Worm (Caenorhabditis elegans) whole organism, mixed stage, embryonic: ENCODE measurements around the gene sqst-1.

ENCODE experiments used
- M03D4.4 ChIP-seq: sonication (generic microtip); optimal IDR thresholded peaks from 2 replicates; lab custom pipeline; 2017; ENCODE audit warnings: mild to moderate bottlenecking, missing genetic modification characterization, missing compliant biosample characterization
- bed-3 ChIP-seq: fragments of 200-800 bp; sonication (Bioruptor generic); optimal IDR thresholded peaks from 3 replicates; lab custom pipeline; 2018; ENCODE audit warnings: mild to moderate bottlenecking, missing genetic modification characterization, moderate library complexity, missing compliant biosample characterization
- blmp-1 ChIP-seq: fragments of 150-350 bp; optimal IDR thresholded peaks from 2 replicates; lab custom pipeline; 2014; ENCODE audit warnings: missing biosample characterization, missing genetic modification characterization
- ceh-39 ChIP-seq: fragments of 150-350 bp; optimal IDR thresholded peaks from 2 replicates; lab custom pipeline; 2014; ENCODE audit warnings: missing biosample characterization, missing genetic modification characterization
- ceh-43 ChIP-seq: fragments of 200-800 bp; sonication (Bioruptor generic); optimal IDR thresholded peaks from 2 replicates; lab custom pipeline; 2018; ENCODE audit warnings: mild to moderate bottlenecking, missing genetic modification characterization, moderate library complexity, missing compliant biosample characterization
- ceh-83 ChIP-seq: fragments of 200-800 bp; sonication (Bioruptor generic); optimal IDR thresholded peaks from 2 replicates; lab custom pipeline; 2018; ENCODE audit warnings: mild to moderate bottlenecking, missing genetic modification characterization, missing compliant biosample characterization
- ces-1 ChIP-seq: fragments of 150-350 bp; optimal IDR thresholded peaks from 2 replicates; lab custom pipeline; 2014; ENCODE audit warnings: missing biosample characterization, missing genetic modification reagents, missing genetic modification characterization
- cnd-1 ChIP-seq: fragments of 200-800 bp; sonication (Bioruptor generic); optimal IDR thresholded peaks from 2 replicates; lab custom pipeline; 2018; ENCODE audit warnings: mild to moderate bottlenecking, missing genetic modification characterization, missing compliant biosample characterization
- drap-1 ChIP-seq: fragments of 200-800 bp; sonication (Bioruptor generic); optimal IDR thresholded peaks from 3 replicates; lab custom pipeline; 2018; ENCODE audit warnings: mild to moderate bottlenecking, missing genetic modification characterization, missing compliant biosample characterization
- elt-1 ChIP-seq: sonication (generic microtip); optimal IDR thresholded peaks from 2 replicates; lab custom pipeline; 2017; ENCODE audit warnings: missing genetic modification characterization, mild to moderate bottlenecking, missing compliant biosample characterization, antibody characterized with exemption, moderate library complexity, borderline replicate concordance; ENCODE audit not compliant: insufficient read depth
- elt-3 ChIP-seq: fragments of 150-350 bp; optimal IDR thresholded peaks from 2 replicates; lab custom pipeline; 2014; ENCODE audit warnings: missing biosample characterization, missing genetic modification characterization
- ham-2 ChIP-seq: fragments of 200-800 bp; sonication (Bioruptor generic); optimal IDR thresholded peaks from 2 replicates; lab custom pipeline; 2018; ENCODE audit warnings: mild to moderate bottlenecking, missing genetic modification characterization, missing compliant biosample characterization
- hlh-1 ChIP-seq: fragments of 150-350 bp; optimal IDR thresholded peaks from 2 replicates; lab custom pipeline; 2014; ENCODE audit warnings: missing biosample characterization, missing genetic modification reagents, missing genetic modification characterization
- lin-13 ChIP-seq: fragments of 150-350 bp; optimal IDR thresholded peaks from 2 replicates; lab custom pipeline; 2014; ENCODE audit warnings: missing biosample characterization, missing genetic modification characterization
- lin-32 ChIP-seq: fragments of 200-800 bp; sonication (Bioruptor generic); optimal IDR thresholded peaks from 2 replicates; lab custom pipeline; 2018; ENCODE audit warnings: mild to moderate bottlenecking, missing genetic modification characterization, missing compliant biosample characterization
- lsy-2 ChIP-seq: fragments of 150-350 bp; optimal IDR thresholded peaks from 2 replicates; lab custom pipeline; 2014; ENCODE audit warnings: missing biosample characterization, missing genetic modification characterization
- mab-5 ChIP-seq: fragments of 150-350 bp; optimal IDR thresholded peaks from 2 replicates; lab custom pipeline; 2014; ENCODE audit warnings: missing biosample characterization, missing genetic modification characterization
- mep-1 ChIP-seq: fragments of 150-350 bp; optimal IDR thresholded peaks from 2 replicates; lab custom pipeline; 2017; ENCODE audit warnings: missing biosample characterization, missing genetic modification reagents, missing genetic modification characterization, inconsistent platforms
- mls-2 ChIP-seq: sonication (generic microtip); optimal IDR thresholded peaks from 2 replicates; lab custom pipeline; 2016; ENCODE audit warnings: mild to moderate bottlenecking, missing genetic modification characterization, moderate library complexity, missing compliant biosample characterization
- nhr-12 ChIP-seq: fragments of 150-350 bp; optimal IDR thresholded peaks from 2 replicates; lab custom pipeline; 2014; ENCODE audit warnings: missing biosample characterization, missing genetic modification characterization
- nhr-2 ChIP-seq: fragments of 150-350 bp; optimal IDR thresholded peaks from 2 replicates; lab custom pipeline; 2014; ENCODE audit warnings: missing biosample characterization, missing genetic modification characterization
- nhr-237 ChIP-seq: fragments of 150-350 bp; optimal IDR thresholded peaks from 2 replicates; lab custom pipeline; 2014; ENCODE audit warnings: missing biosample characterization, missing genetic modification characterization
- nhr-28 ChIP-seq: fragments of 150-350 bp; optimal IDR thresholded peaks from 2 replicates; lab custom pipeline; 2014; ENCODE audit warnings: missing biosample characterization, missing genetic modification characterization
- nhr-76 ChIP-seq: sonication (generic microtip); optimal IDR thresholded peaks from 2 replicates; lab custom pipeline; 2017; ENCODE audit warnings: missing biosample characterization, missing genetic modification characterization
- pha-4 ChIP-seq: fragments of 150-350 bp; optimal IDR thresholded peaks from 2 replicates; lab custom pipeline; 2018; ENCODE audit warnings: missing biosample characterization, missing genetic modification reagents, missing genetic modification characterization
- sem-2 ChIP-seq: fragments of 200-800 bp; sonication (Bioruptor generic); optimal IDR thresholded peaks from 2 replicates; lab custom pipeline; 2018; ENCODE audit warnings: mild to moderate bottlenecking, missing genetic modification characterization, missing compliant biosample characterization
- snpc-4 ChIP-seq: fragments of 150-350 bp; optimal IDR thresholded peaks from 2 replicates; lab custom pipeline; 2014; ENCODE audit warnings: missing biosample characterization, missing genetic modification characterization
- sptf-1 ChIP-seq: sonication (generic microtip); optimal IDR thresholded peaks from 2 replicates; lab custom pipeline; 2017; ENCODE audit warnings: mild to moderate bottlenecking, missing genetic modification characterization, moderate library complexity, missing compliant biosample characterization
- unc-120 ChIP-seq: sonication (generic microtip); optimal IDR thresholded peaks from 2 replicates; lab custom pipeline; 2017; ENCODE audit warnings: missing genetic modification characterization, missing compliant biosample characterization; ENCODE audit not compliant: poor library complexity, severe bottlenecking
- unc-62 ChIP-seq: fragments of 150-350 bp; optimal IDR thresholded peaks from 2 replicates; lab custom pipeline; 2014; ENCODE audit warnings: missing biosample characterization, missing genetic modification reagents, missing genetic modification characterization
- zip-8 ChIP-seq: fragments of 150-350 bp; optimal IDR thresholded peaks from 2 replicates; lab custom pipeline; 2014; ENCODE audit warnings: missing biosample characterization, missing genetic modification characterization

The sqst-1 gene

DNA sequence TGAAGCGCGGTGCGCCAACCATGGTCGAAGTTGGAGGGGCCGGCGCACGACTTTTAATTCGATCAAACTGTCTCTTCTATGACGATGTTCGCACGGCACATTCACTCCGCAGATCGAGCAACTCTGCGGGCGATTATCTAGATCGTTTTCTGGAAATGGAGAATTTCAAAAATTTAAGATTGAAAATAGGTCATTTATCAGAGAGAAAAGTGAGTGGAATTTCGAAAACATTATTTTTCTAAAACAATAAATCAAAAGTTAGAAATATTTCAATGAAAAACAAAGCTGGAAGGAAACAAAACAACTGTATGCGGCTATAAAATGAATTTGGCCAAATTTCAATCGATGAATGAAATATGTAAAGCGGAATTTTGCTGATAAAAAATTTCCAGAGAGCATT is 23.2 kb upstream of the sqst-1 start, which contains the start of the genes ZK617.26 and unc-22:
Gene ZK617.26, minus strand, starts transcription at position 101 of the 400 bp plus-strand sequence.
Gene unc-22, minus strand, starts transcription at position 149 of the 400 bp plus-strand sequence.
- TF ChIP-seq M03D4.4 (tag; lab: Kevin White, UChicago) (no peak), nhr-2 (tag; lab: Kevin White, UChicago) (no peak), ceh-83 (GFP tag; lab: Kevin White, UChicago) (no peak), ceh-43 (GFP tag; lab: Kevin White, UChicago) (no peak), elt-1 (tag; lab: Kevin White, UChicago) (no peak), bed-3 (no peak), drap-1 (GFP tag; lab: Kevin White, UChicago) (no peak), lsy-2 (no peak), elt-3 (tag; lab: Kevin White, UChicago) (no peak), mab-5 (tag; lab: Kevin White, UChicago) (no peak), zip-8 (tag; lab: Kevin White, UChicago) (no peak), lin-13 (tag; lab: Kevin White, UChicago) (no peak)

DNA sequence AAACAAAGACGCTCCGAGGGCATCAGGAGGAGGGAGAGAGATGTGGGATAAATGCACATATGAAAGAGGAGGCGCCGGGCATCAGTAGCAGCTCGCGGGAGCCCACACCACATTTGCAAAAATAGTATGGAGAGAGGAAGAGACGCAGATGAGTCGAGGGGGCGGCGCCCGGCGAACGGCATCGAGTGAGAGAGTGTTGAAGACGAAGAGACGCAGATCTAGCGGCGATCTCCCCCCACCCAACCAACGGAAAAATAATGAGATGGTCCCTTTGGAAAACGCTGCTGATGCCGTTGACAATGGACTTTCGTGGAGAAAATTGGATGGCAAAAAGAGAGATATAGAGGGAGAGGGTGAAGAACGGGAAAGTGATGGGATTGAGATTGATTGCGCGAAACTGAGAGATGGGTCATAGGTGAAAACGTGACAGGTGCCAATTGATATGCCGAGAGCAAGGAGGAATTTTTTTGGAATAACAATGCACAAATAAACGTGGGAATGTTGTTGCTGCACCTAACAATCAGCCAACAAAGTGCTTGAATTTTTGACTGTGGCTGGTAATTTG is 21.6 kb upstream of the sqst-1 start:
- TF ChIP-seq nhr-28 (no peak), unc-120 (peak; percentile 89), lsy-2 (no peak), hlh-1 (tag; lab: Kevin White, UChicago) (no peak), nhr-12 (no peak), drap-1 (GFP tag; lab: Kevin White, UChicago) (peak; percentile 7), mab-5 (tag; lab: Kevin White, UChicago) (no peak), sem-2 (no peak), M03D4.4 (tag; lab: Kevin White, UChicago) (no peak), lin-32 (no peak), ceh-39 (no peak), unc-62 (GFP tag; lab: Kevin White, UChicago) (peak; percentile 90)
- TF ChIP-seq, all 35 proteins: peak for 3

DNA sequence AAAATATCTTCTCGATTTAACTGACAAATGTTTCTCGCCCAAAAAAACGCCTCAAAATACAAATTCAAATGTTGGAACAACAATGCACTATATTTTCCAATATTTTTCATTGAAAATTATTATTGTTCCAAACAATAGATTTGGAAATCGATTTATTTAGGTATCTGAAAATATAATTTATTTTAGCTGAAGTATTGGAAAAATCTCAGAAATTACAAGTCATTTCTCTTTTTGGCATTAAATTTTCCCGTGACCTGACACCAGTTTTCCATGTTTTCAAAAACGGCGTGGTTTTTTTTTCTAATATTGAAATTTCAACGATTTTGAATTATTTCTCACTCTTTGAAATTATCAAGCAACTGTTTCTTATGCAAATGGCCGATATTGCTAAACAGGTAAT is 21.0 kb upstream of the sqst-1 start, which contains the start of gene spe-17:
Gene spe-17, plus strand, starts transcription at position 301 of the 400 bp plus-strand sequence.
- TF ChIP-seq ces-1 (GFP tag; lab: Kevin White, UChicago) (no peak), cnd-1 (tag; lab: Kevin White, UChicago) (no peak), ham-2 (no peak), M03D4.4 (tag; lab: Kevin White, UChicago) (no peak), mep-1 (tag; lab: Kevin White, UChicago) (no peak), mls-2 (tag; lab: Kevin White, UChicago) (no peak), sem-2 (no peak), ceh-43 (GFP tag; lab: Kevin White, UChicago) (no peak), nhr-28 (no peak), nhr-2 (tag; lab: Kevin White, UChicago) (no peak), drap-1 (GFP tag; lab: Kevin White, UChicago) (no peak)

DNA sequence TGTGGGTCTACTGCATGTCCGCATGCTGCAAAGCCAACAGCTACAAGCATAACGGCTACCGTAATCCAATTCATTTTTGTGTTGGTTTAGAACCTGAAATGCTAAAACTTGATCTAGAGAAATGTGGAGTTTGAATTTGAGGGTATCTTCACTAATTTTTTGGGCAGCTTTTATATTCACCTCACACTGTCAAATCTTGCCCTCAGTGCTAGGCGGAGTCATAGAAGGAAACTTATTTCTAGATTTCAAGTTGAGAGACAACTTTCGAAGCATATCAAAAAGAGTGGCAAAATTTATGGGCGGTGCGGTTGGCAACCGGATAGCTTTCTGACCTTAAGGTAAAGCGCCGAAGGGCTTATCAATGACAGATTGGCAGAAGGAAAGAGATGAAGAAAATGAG is 18.5 kb upstream of the sqst-1 start, which contains the start of gene lips-6:
Gene lips-6, minus strand, starts transcription at position 101 of the 400 bp plus-strand sequence.
- TF ChIP-seq blmp-1: no peak
- no peak for TF ChIP-seq ham-2
- TF ChIP-seq ces-1 (GFP tag; lab: Kevin White, UChicago): no peak
- no peak for TF ChIP-seq lin-32
- TF ChIP-seq nhr-237: no peak
- no peak for TF ChIP-seq nhr-76 (tag; lab: Kevin White, UChicago)
- no peak for TF ChIP-seq ceh-39
- no peak for TF ChIP-seq unc-62 (GFP tag; lab: Kevin White, UChicago)
- TF ChIP-seq elt-1 (tag; lab: Kevin White, UChicago): no peak
- TF ChIP-seq mls-2 (tag; lab: Kevin White, UChicago): no peak
- no peak for TF ChIP-seq ceh-83 (GFP tag; lab: Kevin White, UChicago)
- no peak for TF ChIP-seq snpc-4 (tag; lab: Kevin White, UChicago)
- no peak for TF ChIP-seq nhr-12
- no peak for TF ChIP-seq nhr-28
- no peak for TF ChIP-seq sem-2
- TF ChIP-seq ceh-43 (GFP tag; lab: Kevin White, UChicago): no peak
- no peak for TF ChIP-seq sptf-1 (tag; lab: Kevin White, UChicago)

DNA sequence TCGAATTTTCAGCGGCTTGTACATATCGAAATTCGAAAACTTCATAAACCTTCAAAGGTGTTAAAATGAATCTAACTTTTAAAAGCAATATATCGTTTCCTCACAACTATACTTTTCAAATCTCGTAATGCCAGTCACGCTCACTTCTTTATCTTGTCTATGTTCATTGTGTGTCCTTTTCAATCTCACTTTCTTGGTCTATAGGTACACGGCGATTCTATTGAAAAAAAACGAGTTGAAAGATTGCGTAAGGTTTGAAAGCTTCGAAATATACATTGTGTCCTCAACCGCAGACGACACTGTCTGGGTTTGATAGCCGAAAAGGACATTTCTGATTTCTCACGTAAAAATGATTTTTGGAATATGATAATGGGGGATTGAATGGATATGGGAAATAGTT is 15.2 kb upstream of the sqst-1 start:
- no peak for TF ChIP-seq pha-4 (tag; lab: Kevin White, UChicago)
- no peak for TF ChIP-seq sptf-1 (tag; lab: Kevin White, UChicago)
- TF ChIP-seq mls-2 (tag; lab: Kevin White, UChicago): no peak
- TF ChIP-seq lin-32: no peak
- TF ChIP-seq sem-2: no peak
- no peak for TF ChIP-seq ceh-43 (GFP tag; lab: Kevin White, UChicago)
- no peak for TF ChIP-seq lsy-2
- TF ChIP-seq nhr-237: no peak
- TF ChIP-seq blmp-1: no peak
- no peak for TF ChIP-seq zip-8 (tag; lab: Kevin White, UChicago)
- TF ChIP-seq lin-13 (tag; lab: Kevin White, UChicago): no peak
- no peak for TF ChIP-seq nhr-28
- no peak for TF ChIP-seq mab-5 (tag; lab: Kevin White, UChicago)
- no peak for TF ChIP-seq bed-3
- TF ChIP-seq M03D4.4 (tag; lab: Kevin White, UChicago): no peak
- no peak for TF ChIP-seq mep-1 (tag; lab: Kevin White, UChicago)
